Worm (Caenorhabditis elegans) whole organism, mixed stage, embryonic: ENCODE data around the gene mup-4.

Source experiments
- ces-1 ChIP-seq: fragments of 150-350 bp; optimal IDR thresholded peaks from 2 replicates; lab custom pipeline; 2014; ENCODE audit warnings: missing biosample characterization, missing genetic modification reagents, missing genetic modification characterization
- elt-1 ChIP-seq: sonication (generic microtip); optimal IDR thresholded peaks from 2 replicates; lab custom pipeline; 2017; ENCODE audit warnings: missing genetic modification characterization, mild to moderate bottlenecking, missing compliant biosample characterization, antibody characterized with exemption, moderate library complexity, borderline replicate concordance; ENCODE audit not compliant: insufficient read depth
- elt-3 ChIP-seq: fragments of 150-350 bp; optimal IDR thresholded peaks from 2 replicates; lab custom pipeline; 2014; ENCODE audit warnings: missing biosample characterization, missing genetic modification characterization
- lin-13 ChIP-seq: fragments of 150-350 bp; optimal IDR thresholded peaks from 2 replicates; lab custom pipeline; 2014; ENCODE audit warnings: missing biosample characterization, missing genetic modification characterization
- lin-32 ChIP-seq: fragments of 200-800 bp; sonication (Bioruptor generic); optimal IDR thresholded peaks from 2 replicates; lab custom pipeline; 2018; ENCODE audit warnings: mild to moderate bottlenecking, missing genetic modification characterization, missing compliant biosample characterization
- mab-5 ChIP-seq: fragments of 150-350 bp; optimal IDR thresholded peaks from 2 replicates; lab custom pipeline; 2014; ENCODE audit warnings: missing biosample characterization, missing genetic modification characterization
- nhr-12 ChIP-seq: fragments of 150-350 bp; optimal IDR thresholded peaks from 2 replicates; lab custom pipeline; 2014; ENCODE audit warnings: missing biosample characterization, missing genetic modification characterization
- nhr-237 ChIP-seq: fragments of 150-350 bp; optimal IDR thresholded peaks from 2 replicates; lab custom pipeline; 2014; ENCODE audit warnings: missing biosample characterization, missing genetic modification characterization
- nhr-76 ChIP-seq: sonication (generic microtip); optimal IDR thresholded peaks from 2 replicates; lab custom pipeline; 2017; ENCODE audit warnings: missing biosample characterization, missing genetic modification characterization
- pha-4 ChIP-seq: fragments of 150-350 bp; optimal IDR thresholded peaks from 2 replicates; lab custom pipeline; 2018; ENCODE audit warnings: missing biosample characterization, missing genetic modification reagents, missing genetic modification characterization
- tbx-8 ChIP-seq: fragments of 200-800 bp; sonication (Bioruptor generic); optimal IDR thresholded peaks from 2 replicates; lab custom pipeline; 2018; ENCODE audit warnings: mild to moderate bottlenecking, missing genetic modification characterization, moderate library complexity, missing compliant biosample characterization
- unc-62 ChIP-seq: fragments of 150-350 bp; optimal IDR thresholded peaks from 2 replicates; lab custom pipeline; 2014; ENCODE audit warnings: missing biosample characterization, missing genetic modification reagents, missing genetic modification characterization
- ztf-11 ChIP-seq: fragments of 150-350 bp; optimal IDR thresholded peaks from 2 replicates; lab custom pipeline; 2014; ENCODE audit warnings: missing biosample characterization, missing genetic modification characterization

DNA sequence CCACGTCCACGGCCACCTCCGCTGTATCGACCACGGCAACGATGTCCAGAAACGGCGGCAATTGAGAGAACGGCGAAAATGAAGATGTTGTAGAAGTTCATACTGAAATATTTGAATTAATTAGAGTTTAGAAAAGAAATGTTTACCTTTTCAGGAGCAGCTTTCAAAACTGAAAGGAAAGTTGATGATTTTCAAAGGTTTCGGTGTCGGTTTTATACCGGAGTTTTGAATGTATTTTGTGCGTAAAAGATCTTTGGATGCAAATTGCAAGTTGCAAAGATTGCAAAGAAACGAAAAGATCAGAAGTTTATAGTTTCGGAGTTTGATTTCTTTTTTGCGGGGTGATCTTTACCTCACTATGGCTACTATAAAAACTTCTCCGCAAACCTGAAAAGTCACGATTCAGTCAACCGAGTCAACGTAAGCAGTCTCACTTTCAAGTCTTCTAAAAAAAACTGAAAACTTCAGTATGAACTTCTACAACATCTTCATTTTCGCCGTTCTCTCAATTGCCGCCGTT is 30.0 kb downstream of the mup-4 start, which contains the start of the genes fipr-19 and fipr-18:
- TF ChIP-seq nhr-12 (tag; lab: Kevin White, UChicago) (no peak), ces-1 (no peak), lin-32 (GFP tag; lab: Kevin White, UChicago) (no peak), nhr-237 (no peak), unc-62 (GFP tag; lab: Kevin White, UChicago) (no peak), elt-3 (no peak), elt-1 (tag; lab: Kevin White, UChicago) (no peak), pha-4 (tag; lab: Kevin White, UChicago) (no peak), tbx-8 (GFP tag; lab: Kevin White, UChicago) (no peak), lin-13 (tag; lab: Kevin White, UChicago) (no peak), ztf-11 (tag; lab: Kevin White, UChicago) (no peak), nhr-76 (tag; lab: Kevin White, UChicago) (no peak), mab-5 (no peak)
